Worm (Caenorhabditis elegans): ENCODE results near the gene Y69A2AR.12.

ce11 chrIV:2568267-2568666 is at the start of gene Y69A2AR.12, which contains the start of gene Y69A2AR.25:
- TF ChIP-seq nfya-1 (tag; optimal IDR thresholded peaks at IDR 0.05; ENCODE audit: borderline replicate concordance, insufficient read depth) (no peak), die-1 (tag; optimal IDR thresholded peaks at IDR 0.05) (no peak)
